Worm (Caenorhabditis elegans) whole organism, mixed stage, embryonic: ENCODE data around the gene C06E7.4.

Source experiments
- blmp-1 ChIP-seq: fragments of 150-350 bp; optimal IDR thresholded peaks from 2 replicates; lab custom pipeline; 2014; ENCODE audit warnings: missing biosample characterization, missing genetic modification characterization
- ceh-83 ChIP-seq: fragments of 200-800 bp; sonication (Bioruptor generic); optimal IDR thresholded peaks from 2 replicates; lab custom pipeline; 2018; ENCODE audit warnings: mild to moderate bottlenecking, missing genetic modification characterization, missing compliant biosample characterization
- cnd-1 ChIP-seq: fragments of 200-800 bp; sonication (Bioruptor generic); optimal IDR thresholded peaks from 2 replicates; lab custom pipeline; 2018; ENCODE audit warnings: mild to moderate bottlenecking, missing genetic modification characterization, missing compliant biosample characterization
- elt-3 ChIP-seq: fragments of 150-350 bp; optimal IDR thresholded peaks from 2 replicates; lab custom pipeline; 2014; ENCODE audit warnings: missing biosample characterization, missing genetic modification characterization
- lsy-2 ChIP-seq: fragments of 150-350 bp; optimal IDR thresholded peaks from 2 replicates; lab custom pipeline; 2014; ENCODE audit warnings: missing biosample characterization, missing genetic modification characterization
- mep-1 ChIP-seq: fragments of 150-350 bp; optimal IDR thresholded peaks from 2 replicates; lab custom pipeline; 2017; ENCODE audit warnings: missing biosample characterization, missing genetic modification reagents, missing genetic modification characterization, inconsistent platforms
- nhr-12 ChIP-seq: fragments of 150-350 bp; optimal IDR thresholded peaks from 2 replicates; lab custom pipeline; 2014; ENCODE audit warnings: missing biosample characterization, missing genetic modification characterization
- nhr-76 ChIP-seq: sonication (generic microtip); optimal IDR thresholded peaks from 2 replicates; lab custom pipeline; 2017; ENCODE audit warnings: missing biosample characterization, missing genetic modification characterization
- snpc-4 ChIP-seq: fragments of 150-350 bp; optimal IDR thresholded peaks from 2 replicates; lab custom pipeline; 2014; ENCODE audit warnings: missing biosample characterization, missing genetic modification characterization
- zip-8 ChIP-seq: fragments of 150-350 bp; optimal IDR thresholded peaks from 2 replicates; lab custom pipeline; 2014; ENCODE audit warnings: missing biosample characterization, missing genetic modification characterization

- TF ChIP-seq snpc-4 (tag; lab: Kevin White, UChicago) (no peak), nhr-12 (tag; lab: Kevin White, UChicago) (no peak), zip-8 (no peak), cnd-1 (no peak), nhr-76 (tag; lab: Kevin White, UChicago) (no peak), blmp-1 (tag; lab: Kevin White, UChicago) (no peak), mep-1 (tag; lab: Kevin White, UChicago) (no peak), lsy-2 (tag; lab: Kevin White, UChicago) (no peak), elt-3 (tag; lab: Kevin White, UChicago) (no peak), ceh-83 (GFP tag; lab: Kevin White, UChicago) (no peak)
Observed at ce11 chrIV:5869354-5869753, 9.6 kb upstream of the C06E7.4 start.
